Fruit fly (Drosophila melanogaster): ENCODE measurements around the gene CG32563.

The CG32563 gene

dm6 chrX:17237421-17237820 lies 29.2 kb downstream of the CG32563 start (continued):
- no peak for TF ChIP-seq mld (GFP tag; IDR thresholded peaks at IDR 0.05; ENCODE audit: partially characterized antibody)
- no peak for TF ChIP-seq CrebB (tag; optimal IDR thresholded peaks at IDR 0.05)
- TF ChIP-seq CTCF (GFP tag; optimal IDR thresholded peaks at IDR 0.05), result no peak
- TF ChIP-seq dimm (GFP tag; IDR thresholded peaks at IDR 0.05), result no peak
- no peak for TF ChIP-seq CG12942 (GFP tag; optimal IDR thresholded peaks at IDR 0.05)
- TF ChIP-seq mirr (GFP tag; optimal IDR thresholded peaks at IDR 0.05), result no peak
- no peak for TF ChIP-seq grn (GFP tag; optimal IDR thresholded peaks at IDR 0.05)
- TF ChIP-seq CG9609 (GFP tag; optimal IDR thresholded peaks at IDR 0.05), result no peak
- TF ChIP-seq sens-2 (GFP tag; IDR thresholded peaks at IDR 0.05), result no peak
- peak; percentile 41 for TF ChIP-seq CG18262 (tag; optimal IDR thresholded peaks at IDR 0.05)
- no peak for TF ChIP-seq CG10209 (GFP tag; optimal IDR thresholded peaks at IDR 0.05)
- TF ChIP-seq Ssrp (tag; optimal IDR thresholded peaks at IDR 0.05), result peak; percentile 41
- TF ChIP-seq CG4707 (GFP tag; optimal IDR thresholded peaks at IDR 0.05), result no peak
- TF ChIP-seq eyg (GFP tag; optimal IDR thresholded peaks at IDR 0.05), result no peak
- TF ChIP-seq Atf3 (GFP tag; optimal IDR thresholded peaks at IDR 0.05), result no peak
- no peak for TF ChIP-seq CG11247 (GFP tag; IDR thresholded peaks at IDR 0.05)
- no peak for TF ChIP-seq Dbx (GFP tag; IDR thresholded peaks at IDR 0.05)
- TF ChIP-seq sqz (GFP tag; optimal IDR thresholded peaks at IDR 0.05), result no peak
- TF ChIP-seq CG31365 (tag; optimal IDR thresholded peaks at IDR 0.05), result no peak
- no peak for TF ChIP-seq twi (tag; optimal IDR thresholded peaks at IDR 0.05)
- no peak for TF ChIP-seq ATbp (GFP tag; optimal IDR thresholded peaks at IDR 0.05)
- no peak for TF ChIP-seq h (optimal IDR thresholded peaks at IDR 0.05)
- no peak for TF ChIP-seq br (optimal IDR thresholded peaks at IDR 0.05)
- no peak for TF ChIP-seq CG8765 (GFP tag; IDR thresholded peaks at IDR 0.05)
- TF ChIP-seq Dad (GFP tag; optimal IDR thresholded peaks at IDR 0.05), result no peak
- TF ChIP-seq en (GFP tag; optimal IDR thresholded peaks at IDR 0.05), result no peak
- no peak for TF ChIP-seq CG30403 (GFP tag; optimal IDR thresholded peaks at IDR 0.05)
- TF ChIP-seq Nf-YB (GFP tag; optimal IDR thresholded peaks at IDR 0.05), result no peak
- peak; percentile 11 for TF ChIP-seq CG7556 (GFP tag; optimal IDR thresholded peaks at IDR 0.05)
- no peak for TF ChIP-seq CG30431 (GFP tag; optimal IDR thresholded peaks at IDR 0.05)
- no peak for TF ChIP-seq CG1024 (GFP tag; IDR thresholded peaks at IDR 0.05)
- no peak for TF ChIP-seq Stat92E (GFP tag; optimal IDR thresholded peaks at IDR 0.05)
- TF ChIP-seq chinmo (GFP tag; IDR thresholded peaks at IDR 0.05; ENCODE audit: partially characterized antibody), result no peak
- TF ChIP-seq CG7786 (GFP tag; optimal IDR thresholded peaks at IDR 0.05), result no peak
- no peak for TF ChIP-seq CG14050 (GFP tag; IDR thresholded peaks at IDR 0.05)
- TF ChIP-seq D (optimal IDR thresholded peaks at IDR 0.05), result no peak
- no peak for TF ChIP-seq D (GFP tag; optimal IDR thresholded peaks at IDR 0.05)
- TF ChIP-seq Fer3 (tag; optimal IDR thresholded peaks at IDR 0.05), result no peak
- TF ChIP-seq CG12236 (GFP tag; optimal IDR thresholded peaks at IDR 0.05), result no peak
- no peak for TF ChIP-seq MTF-1 (GFP tag; optimal IDR thresholded peaks at IDR 0.05; ENCODE audit: borderline replicate concordance)
- TF ChIP-seq Sox102F (GFP tag; optimal IDR thresholded peaks at IDR 0.05), result peak; percentile 68
- no peak for TF ChIP-seq Vsx1 (GFP tag; optimal IDR thresholded peaks at IDR 0.05)
- peak; percentile 40; the same call in 2 of the 3 replicates for TF ChIP-seq row (GFP tag; IDR thresholded peaks at IDR 0.05)
- TF ChIP-seq schlank (tag; optimal IDR thresholded peaks at IDR 0.05), result no peak
- no peak for TF ChIP-seq trem (tag; optimal IDR thresholded peaks at IDR 0.05)
- TF ChIP-seq Lpt (GFP tag; optimal IDR thresholded peaks at IDR 0.05), result no peak
- no peak for TF ChIP-seq E2f2 (GFP tag; IDR thresholded peaks at IDR 0.05)
- no peak for TF ChIP-seq al (GFP tag; IDR thresholded peaks at IDR 0.05)
- no peak for TF ChIP-seq stwl (tag; optimal IDR thresholded peaks at IDR 0.05)
- TF ChIP-seq yki (optimal IDR thresholded peaks at IDR 0.05), result no peak
- TF ChIP-seq CG8359 (GFP tag; optimal IDR thresholded peaks at IDR 0.05; ENCODE audit: borderline replicate concordance), result no peak
- TF ChIP-seq Spps (tag; optimal IDR thresholded peaks at IDR 0.05), result no peak
- no peak for TF ChIP-seq CG10321 (GFP tag; IDR thresholded peaks at IDR 0.05)
- no peak for TF ChIP-seq CG17328 (GFP tag; IDR thresholded peaks at IDR 0.05)
